Worm (Caenorhabditis elegans) whole organism, L1 larva: Measurements from ENCODE around the gene F53F8.7.

Source experiments
- C04F5.9 ChIP-seq: sonication (generic microtip); optimal IDR thresholded peaks from 2 replicates; lab custom pipeline; 2016; ENCODE audit warnings: missing genetic modification characterization, missing compliant biosample characterization
- C16A3.4 ChIP-seq: fragments of 150-350 bp; optimal IDR thresholded peaks from 2 replicates; lab custom pipeline; 2014; ENCODE audit warnings: missing biosample characterization, missing genetic modification characterization
- C34B4.2 ChIP-seq: sonication (generic microtip); optimal IDR thresholded peaks from 2 replicates; lab custom pipeline; 2017; ENCODE audit warnings: mild to moderate bottlenecking, missing genetic modification characterization, missing compliant biosample characterization
- F16B12.6 ChIP-seq: fragments of 150-350 bp; optimal IDR thresholded peaks from 2 replicates; lab custom pipeline; 2014; ENCODE audit warnings: missing biosample characterization, missing genetic modification characterization
- aha-1 ChIP-seq: fragments of 150-350 bp; optimal IDR thresholded peaks from 2 replicates; lab custom pipeline; 2014; ENCODE audit warnings: missing biosample characterization, missing genetic modification characterization
- alr-1 ChIP-seq: fragments of 200-800 bp; sonication (Bioruptor generic); optimal IDR thresholded peaks from 2 replicates; lab custom pipeline; 2018; ENCODE audit warnings: borderline replicate concordance, mild to moderate bottlenecking, missing genetic modification characterization, missing compliant biosample characterization
- ama-1 ChIP-seq: fragments of 150-350 bp; optimal IDR thresholded peaks from 2 replicates; lab custom pipeline; 2014
- ceh-63 ChIP-seq: fragments of 200-800 bp; sonication (Bioruptor generic); optimal IDR thresholded peaks from 2 replicates; lab custom pipeline; 2018; ENCODE audit warnings: mild to moderate bottlenecking, missing genetic modification characterization, missing compliant biosample characterization
- ceh-8 ChIP-seq: fragments of 200-800 bp; sonication (Bioruptor generic); optimal IDR thresholded peaks from 2 replicates; lab custom pipeline; 2018; ENCODE audit warnings: mild to moderate bottlenecking, missing genetic modification characterization, moderate library complexity, missing compliant biosample characterization
- ceh-82 ChIP-seq, 3 experiments: fragments of 150-350 bp in 1 of 3; sonication (generic microtip) in 2 of 3; optimal IDR thresholded peaks; 2 replicates each; lab custom pipeline; 2014 to 2017; ENCODE audit warnings: missing biosample characterization in 3 of 3, missing genetic modification characterization in 3 of 3
- ceh-90 ChIP-seq: sonication (generic microtip); optimal IDR thresholded peaks from 2 replicates; lab custom pipeline; 2016; ENCODE audit warnings: missing genetic modification characterization, missing compliant biosample characterization
- dsc-1 ChIP-seq: sonication (generic microtip); optimal IDR thresholded peaks from 2 replicates; lab custom pipeline; 2016; ENCODE audit warnings: mild to moderate bottlenecking, missing genetic modification characterization, missing compliant biosample characterization
- efl-1 ChIP-seq, 4 experiments: fragments of 150-350 bp; optimal IDR thresholded peaks in 3 of 4; peaks in 1 of 4; 1 replicate in 1 of 4; 2 replicates in 3 of 4; lab custom pipeline; 2014; ENCODE audit warnings: missing biosample characterization in 2 of 4, missing genetic modification characterization in 2 of 4, missing genetic modification reagents in 2 of 4
- egl-13 ChIP-seq: sonication (generic microtip); optimal IDR thresholded peaks from 2 replicates; lab custom pipeline; 2016; ENCODE audit warnings: missing genotype, missing genetic modification reagents, missing genetic modification characterization, missing compliant biosample characterization
- egl-27 ChIP-seq, 2 experiments: fragments of 150-350 bp in 1 of 2; sonication (generic microtip); optimal IDR thresholded peaks; 3 replicates each; lab custom pipeline; 2017 to 2018; ENCODE audit warnings: missing biosample characterization in 2 of 2, missing genetic modification characterization in 2 of 2, missing genetic modification reagents in 2 of 2
- elt-2 ChIP-seq: sonication (generic microtip); optimal IDR thresholded peaks from 2 replicates; lab custom pipeline; 2016; ENCODE audit warnings: missing genetic modification characterization, mild to moderate bottlenecking, inconsistent platforms, missing compliant biosample characterization, missing genetic modification reagents
- ets-5 ChIP-seq: fragments of 200-800 bp; sonication (Bioruptor generic); IDR thresholded peaks from 2 replicates; pipeline ENCODE4 v1.3.6; 2022; ENCODE audit warnings: missing genetic modification characterization, missing compliant biosample characterization
- fkh-10 ChIP-seq: sonication (generic microtip); optimal IDR thresholded peaks from 2 replicates; lab custom pipeline; 2017; ENCODE audit warnings: missing biosample characterization, missing genetic modification reagents, missing genetic modification characterization
- fos-1 ChIP-seq: fragments of 150-350 bp; optimal IDR thresholded peaks from 2 replicates; lab custom pipeline; 2014; ENCODE audit warnings: missing biosample characterization, missing genetic modification characterization
- grh-1 ChIP-seq: fragments of 200-800 bp; sonication (Bioruptor generic); IDR thresholded peaks from 2 replicates; pipeline ENCODE4 v1.3.6; 2022; ENCODE audit warnings: missing genetic modification reagents, missing genetic modification characterization, missing compliant biosample characterization
- hlh-4 ChIP-seq: sonication (generic microtip); optimal IDR thresholded peaks from 2 replicates; lab custom pipeline; 2016; ENCODE audit warnings: mild to moderate bottlenecking, missing genetic modification characterization, missing compliant biosample characterization
- irx-1 ChIP-seq: sonication (generic microtip); optimal IDR thresholded peaks from 2 replicates; lab custom pipeline; 2016; ENCODE audit warnings: missing genetic modification characterization, missing compliant biosample characterization
- lin-15B ChIP-seq: fragments of 150-350 bp; sonication (generic microtip); optimal IDR thresholded peaks from 3 replicates; lab custom pipeline; 2014; ENCODE audit warnings: missing biosample characterization, missing genetic modification characterization
- lin-39 ChIP-seq: fragments of 150-350 bp; optimal IDR thresholded peaks from 2 replicates; lab custom pipeline; 2014; ENCODE audit warnings: missing biosample characterization, missing genetic modification reagents, missing genetic modification characterization
- lir-3 ChIP-seq: sonication (generic microtip); optimal IDR thresholded peaks from 2 replicates; lab custom pipeline; 2016; ENCODE audit warnings: mild to moderate bottlenecking, missing genetic modification characterization, moderate library complexity, missing compliant biosample characterization; ENCODE audit not compliant: poor library complexity
- mef-2 ChIP-seq: fragments of 150-350 bp; optimal IDR thresholded peaks from 2 replicates; lab custom pipeline; 2014; ENCODE audit warnings: missing biosample characterization, missing genetic modification characterization
- nhr-11 ChIP-seq: fragments of 150-350 bp; optimal IDR thresholded peaks from 2 replicates; lab custom pipeline; 2014; ENCODE audit warnings: missing biosample characterization, missing genetic modification characterization
- nhr-12 ChIP-seq: sonication (generic microtip); optimal IDR thresholded peaks from 2 replicates; lab custom pipeline; 2017; ENCODE audit warnings: missing biosample characterization, missing genetic modification characterization
- nhr-19 ChIP-seq: fragments of 200-800 bp; sonication (Bioruptor generic); conservative IDR thresholded peaks from 2 replicates; pipeline ENCODE4 v1.3.6; 2022; ENCODE audit warnings: missing genetic modification characterization, missing compliant biosample characterization
- nhr-237 ChIP-seq: fragments of 150-350 bp; optimal IDR thresholded peaks from 2 replicates; lab custom pipeline; 2014; ENCODE audit warnings: missing biosample characterization, missing genetic modification characterization
- nhr-47 ChIP-seq: sonication (generic microtip); optimal IDR thresholded peaks from 2 replicates; lab custom pipeline; 2016; ENCODE audit warnings: mild to moderate bottlenecking, missing genetic modification characterization, moderate library complexity, missing compliant biosample characterization
- nhr-71 ChIP-seq: sonication (generic microtip); optimal IDR thresholded peaks from 2 replicates; lab custom pipeline; 2016; ENCODE audit warnings: mild to moderate bottlenecking, missing genetic modification characterization, moderate library complexity, missing compliant biosample characterization
- nhr-77 ChIP-seq: fragments of 150-350 bp; optimal IDR thresholded peaks from 2 replicates; lab custom pipeline; 2014; ENCODE audit warnings: missing biosample characterization, missing genetic modification characterization
- nhr-85 ChIP-seq: sonication (generic microtip); peaks from one replicate; lab custom pipeline; 2016; ENCODE audit warnings: missing genetic modification characterization, inconsistent platforms, missing compliant biosample characterization
- nhr-90 ChIP-seq: sonication (generic microtip); optimal IDR thresholded peaks from 2 replicates; lab custom pipeline; 2016; ENCODE audit warnings: mild to moderate bottlenecking, missing genetic modification characterization, missing compliant biosample characterization; ENCODE audit not compliant: poor library complexity
- pax-3 ChIP-seq: fragments of 200-800 bp; sonication (Bioruptor generic); optimal IDR thresholded peaks from 2 replicates; lab custom pipeline; 2018; ENCODE audit warnings: mild to moderate bottlenecking, missing genetic modification characterization, moderate library complexity, missing compliant biosample characterization
- skn-1 ChIP-seq: fragments of 150-350 bp; optimal IDR thresholded peaks from 2 replicates; lab custom pipeline; 2014; ENCODE audit warnings: missing biosample characterization, missing genetic modification characterization
- snpc-4 ChIP-seq: fragments of 150-350 bp; optimal IDR thresholded peaks from 2 replicates; lab custom pipeline; 2014; ENCODE audit warnings: missing biosample characterization, missing genetic modification characterization
- snu-23 ChIP-seq: sonication (generic microtip); optimal IDR thresholded peaks from 2 replicates; lab custom pipeline; 2016; ENCODE audit warnings: missing genetic modification characterization, missing compliant biosample characterization
- sptf-1 ChIP-seq: fragments of 150-350 bp; optimal IDR thresholded peaks from 2 replicates; lab custom pipeline; 2014; ENCODE audit warnings: missing biosample characterization, missing genetic modification characterization
- swsn-7 ChIP-seq: sonication (generic microtip); optimal IDR thresholded peaks from 2 replicates; lab custom pipeline; 2016; ENCODE audit warnings: missing genetic modification characterization, missing compliant biosample characterization
- tbx-2 ChIP-seq: sonication (generic microtip); optimal IDR thresholded peaks from 2 replicates; lab custom pipeline; 2016; ENCODE audit warnings: missing genetic modification characterization, missing compliant biosample characterization
- unc-130 ChIP-seq: fragments of 150-350 bp; optimal IDR thresholded peaks from 2 replicates; lab custom pipeline; 2017; ENCODE audit warnings: missing biosample characterization, missing genetic modification characterization, inconsistent platforms
- unc-30 ChIP-seq: sonication (generic microtip); optimal IDR thresholded peaks from 2 replicates; lab custom pipeline; 2017; ENCODE audit warnings: missing biosample characterization, missing genetic modification characterization
- unc-62 ChIP-seq: fragments of 150-350 bp; optimal IDR thresholded peaks from 2 replicates; lab custom pipeline; 2014; ENCODE audit warnings: missing biosample characterization, missing genetic modification reagents, missing genetic modification characterization
- unc-86 ChIP-seq: sonication (generic microtip); optimal IDR thresholded peaks from 2 replicates; lab custom pipeline; 2016; ENCODE audit warnings: missing genetic modification characterization, missing compliant biosample characterization
- vab-15 ChIP-seq: sonication (generic microtip); optimal IDR thresholded peaks from 2 replicates; lab custom pipeline; 2017; ENCODE audit warnings: missing genotype, mild to moderate bottlenecking, missing genetic modification characterization, missing compliant biosample characterization
- xbp-1 ChIP-seq: sonication (generic microtip); optimal IDR thresholded peaks from 2 replicates; lab custom pipeline; 2016; ENCODE audit warnings: missing genetic modification characterization, missing compliant biosample characterization
- ztf-11 ChIP-seq, 2 experiments: sonication (generic microtip); optimal IDR thresholded peaks; 2 replicates each; lab custom pipeline; 2016 to 2017; ENCODE audit warnings: missing genetic modification characterization in 2 of 2, missing biosample characterization in 1 of 2, missing compliant biosample characterization in 1 of 2
- ztf-4 ChIP-seq: fragments of 150-350 bp; optimal IDR thresholded peaks from 2 replicates; lab custom pipeline; 2014; ENCODE audit warnings: missing biosample characterization, missing genetic modification characterization

Gene F53F8.7

DNA sequence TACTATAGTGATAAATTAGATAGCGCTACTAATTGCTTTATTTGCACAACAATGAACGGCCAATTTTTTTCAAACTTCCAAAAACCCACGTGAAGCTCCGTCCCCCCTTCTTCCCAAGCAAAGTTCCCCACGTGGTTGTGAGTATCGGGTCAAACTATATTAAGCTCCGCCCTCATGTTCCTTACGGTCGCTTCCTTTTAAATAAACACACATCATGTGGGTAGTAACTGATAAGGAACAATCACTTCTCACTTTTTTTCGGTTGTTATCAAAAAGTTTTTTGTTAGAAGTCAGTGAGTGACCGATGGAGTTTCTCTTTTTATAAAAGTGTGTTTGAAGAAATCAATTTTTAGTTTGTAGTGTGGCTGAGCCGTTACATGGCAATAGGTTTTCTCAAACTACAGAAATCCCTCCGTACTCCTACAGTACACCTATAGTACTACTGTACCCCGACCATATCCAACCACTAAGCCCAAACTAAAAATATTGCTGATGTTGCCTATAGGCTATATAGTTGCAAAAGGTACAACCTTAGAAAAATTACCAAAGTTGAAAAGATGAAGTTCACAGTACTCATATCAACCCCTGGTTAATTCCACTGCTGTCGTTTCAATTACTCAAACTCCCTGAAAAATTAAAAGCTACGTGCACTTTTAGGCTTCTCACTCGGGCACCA is 14.3 kb upstream of the F53F8.7 start (continued):
- TF ChIP-seq ceh-82 (tag; optimal IDR thresholded peaks at IDR 0.05; lab: Kevin White, UChicago) (no peak), vab-15 (tag; lab: Kevin White, UChicago) (no peak), efl-1 (optimal IDR thresholded peaks at IDR 0.05; lab: Kevin White, UChicago) (peak in 1 of 2 experiments; percentile 3), efl-1 (GFP tag; optimal IDR thresholded peaks at IDR 0.05 in 1 of 2; lab: Kevin White, UChicago) (peak in 1 of 2 experiments; percentile 92)

DNA sequence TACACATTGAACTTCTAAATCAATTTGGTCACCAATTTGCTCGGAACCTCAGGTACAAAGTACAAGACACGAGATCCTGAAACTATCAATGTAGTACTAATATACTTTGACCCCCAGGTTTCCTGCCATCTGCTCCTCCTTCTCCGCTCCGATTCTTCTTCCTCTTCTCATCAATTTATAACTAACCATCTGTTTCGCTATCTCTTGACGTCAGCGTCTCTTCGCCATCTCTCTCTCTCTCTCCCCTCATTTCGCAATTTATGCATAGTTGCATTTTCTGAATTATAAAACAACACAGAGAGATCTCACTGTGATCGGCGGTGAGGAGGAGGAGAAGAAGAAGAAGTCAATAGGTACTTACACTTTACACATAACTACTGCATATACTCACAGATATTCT is 13.6 kb upstream of the F53F8.7 start:
- TF ChIP-seq ztf-11 (tag; optimal IDR thresholded peaks at IDR 0.05; lab: Kevin White, UChicago) (no peak), fos-1 (tag; lab: Kevin White, UChicago) (no peak), xbp-1 (tag; lab: Kevin White, UChicago) (peak; percentile 20), swsn-7 (tag; lab: Kevin White, UChicago) (peak; percentile 54), C34B4.2 (tag; lab: Kevin White, UChicago) (no peak), lir-3 (tag; lab: Kevin White, UChicago) (peak; percentile 30), nhr-77 (tag; lab: Kevin White, UChicago) (no peak), sptf-1 (no peak), alr-1 (tag; lab: Kevin White, UChicago) (no peak), nhr-237 (no peak), F16B12.6 (tag; lab: Kevin White, UChicago) (no peak), egl-13 (tag; lab: Kevin White, UChicago) (peak; percentile 18), aha-1 (tag; lab: Kevin White, UChicago) (no peak), nhr-11 (tag; lab: Kevin White, UChicago) (no peak), dsc-1 (tag; lab: Kevin White, UChicago) (peak; percentile 89), irx-1 (tag; lab: Kevin White, UChicago) (peak; percentile 28), nhr-85 (tag; lab: Kevin White, UChicago) (peak; percentile 24), ama-1 (lab: Kevin White, UChicago) (peak; percentile 23), mef-2 (tag; lab: Kevin White, UChicago) (peak; percentile 31), ceh-90 (tag; lab: Kevin White, UChicago) (no peak), fkh-10 (GFP tag; lab: Kevin White, UChicago) (no peak), unc-30 (tag; lab: Kevin White, UChicago) (no peak), snu-23 (peak; percentile 66), egl-27 (tag; optimal IDR thresholded peaks at IDR 0.05; lab: Kevin White, UChicago) (no peak), unc-86 (tag; lab: Kevin White, UChicago) (no peak), skn-1 (tag; lab: Kevin White, UChicago) (peak; percentile 44), ceh-63 (GFP tag; lab: Kevin White, UChicago) (no peak), ztf-4 (tag; lab: Kevin White, UChicago) (peak; percentile 74), lin-39 (tag; lab: Kevin White, UChicago) (peak; percentile 22), grh-1 (GFP tag; lab: Robert Waterston, UW) (no peak), nhr-12 (tag; lab: Kevin White, UChicago) (no peak), nhr-19 (GFP tag; lab: Robert Waterston, UW) (peak; percentile 53), ceh-8 (GFP tag; lab: Kevin White, UChicago) (no peak), C16A3.4 (peak; percentile 40), ets-5 (GFP tag; lab: Robert Waterston, UW) (no peak), unc-130 (tag; lab: Kevin White, UChicago) (peak; percentile 53), hlh-4 (tag; lab: Kevin White, UChicago) (no peak), C04F5.9 (tag; lab: Kevin White, UChicago) (no peak), unc-62 (GFP tag; lab: Kevin White, UChicago) (no peak), lin-15B (tag; lab: Kevin White, UChicago) (no peak), nhr-71 (tag; lab: Kevin White, UChicago) (peak; percentile 78), snpc-4 (tag; lab: Kevin White, UChicago) (no peak), nhr-90 (no peak), nhr-47 (tag; lab: Kevin White, UChicago) (peak; percentile 32), tbx-2 (tag; lab: Kevin White, UChicago) (peak; percentile 34), pax-3 (tag; lab: Kevin White, UChicago) (no peak), elt-2 (no peak), vab-15 (tag; lab: Kevin White, UChicago) (no peak), efl-1 (optimal IDR thresholded peaks at IDR 0.05; lab: Kevin White, UChicago) (peak in 1 of 2 experiments; percentile 17), efl-1 (GFP tag; optimal IDR thresholded peaks at IDR 0.05 in 1 of 2; lab: Kevin White, UChicago) (peak in 1 of 2 experiments; percentile 80)
